Fruit fly (Drosophila melanogaster): ENCODE results near the gene Arl1.

Gene Arl1

dm6 chr3L:16004401-16005237 lies 21.7 kb downstream of the Arl1 start, which contains the start of the genes hzg and mRpS31 (continued):
- TF ChIP-seq hb (GFP tag; IDR thresholded peaks at IDR 0.05; ENCODE audit: partially characterized antibody) (no peak), Rx (GFP tag; IDR thresholded peaks at IDR 0.05) (no peak), Bdp1 (GFP tag; optimal IDR thresholded peaks at IDR 0.05) (peak; percentile 26), az2 (GFP tag; optimal IDR thresholded peaks at IDR 0.05) (peak; percentile 57), Hmr (GFP tag; optimal IDR thresholded peaks at IDR 0.05) (peak; percentile 64), CG2202 (tag; optimal IDR thresholded peaks at IDR 0.05) (no peak), ERR (GFP tag; optimal IDR thresholded peaks at IDR 0.05) (no peak), NFAT (GFP tag; IDR thresholded peaks at IDR 0.05) (no peak), CG32772 (GFP tag; IDR thresholded peaks at IDR 0.05) (no peak), CG2120 (GFP tag; optimal IDR thresholded peaks at IDR 0.05) (peak; percentile 80), Asciz (GFP tag; optimal IDR thresholded peaks at IDR 0.05) (no peak), C15 (GFP tag; IDR thresholded peaks at IDR 0.05) (no peak), wek (GFP tag; optimal IDR thresholded peaks at IDR 0.05) (no peak), HmgD (GFP tag; optimal IDR thresholded peaks at IDR 0.05) (no peak), pros (GFP tag; optimal IDR thresholded peaks at IDR 0.05) (no peak), Hmx (GFP tag; optimal IDR thresholded peaks at IDR 0.05) (peak; percentile 22), slbo (GFP tag; IDR thresholded peaks at IDR 0.05) (peak; percentile 65), Dref (GFP tag; IDR thresholded peaks at IDR 0.05) (no peak), MBD-R2 (GFP tag; IDR thresholded peaks at IDR 0.05) (peak; percentile 49; the same call in 1 of the 2 replicates), CG17568 (GFP tag; optimal IDR thresholded peaks at IDR 0.05) (peak; percentile 58), CG17612 (GFP tag; IDR thresholded peaks at IDR 0.05) (no peak), CG7556 (GFP tag; optimal IDR thresholded peaks at IDR 0.05) (peak; percentile 40), CG11456 (GFP tag; IDR thresholded peaks at IDR 0.05) (no peak), CG12744 (GFP tag; optimal IDR thresholded peaks at IDR 0.05) (peak; percentile 40), scrt (GFP tag; optimal IDR thresholded peaks at IDR 0.05) (peak; percentile 34), CG12219 (GFP tag; optimal IDR thresholded peaks at IDR 0.05) (no peak), CG7987 (GFP tag; optimal IDR thresholded peaks at IDR 0.05) (no peak), CG7928 (GFP tag; optimal IDR thresholded peaks at IDR 0.05) (no peak), disco-r (GFP tag; optimal IDR thresholded peaks at IDR 0.05) (no peak), gsb-n (tag; optimal IDR thresholded peaks at IDR 0.05) (peak; percentile 20), CG15601 (tag; optimal IDR thresholded peaks at IDR 0.05) (peak; percentile 20), zen (tag; optimal IDR thresholded peaks at IDR 0.05) (peak; percentile 39), gcm2 (GFP tag; optimal IDR thresholded peaks at IDR 0.05) (no peak), Side (GFP tag; optimal IDR thresholded peaks at IDR 0.05) (peak; percentile 39), CG18599 (GFP tag; optimal IDR thresholded peaks at IDR 0.05) (peak; percentile 49), CG1792 (GFP tag; optimal IDR thresholded peaks at IDR 0.05) (peak; percentile 13), CG1024 (GFP tag; IDR thresholded peaks at IDR 0.05) (no peak), chn (GFP tag; optimal IDR thresholded peaks at IDR 0.05) (peak; percentile 46), Ssrp (tag; optimal IDR thresholded peaks at IDR 0.05) (peak; percentile 55), twi (tag; optimal IDR thresholded peaks at IDR 0.05) (peak; percentile 28), CG4730 (GFP tag; IDR thresholded peaks at IDR 0.05) (no peak), Chrac-16 (GFP tag; optimal IDR thresholded peaks at IDR 0.05) (peak; percentile 60), CG11696 (GFP tag; IDR thresholded peaks at IDR 0.05) (no peak), CG9727 (GFP tag; optimal IDR thresholded peaks at IDR 0.05) (peak; percentile 35), Dip3 (GFP tag; optimal IDR thresholded peaks at IDR 0.05) (peak; percentile 20), oc (tag; optimal IDR thresholded peaks at IDR 0.05) (no peak), CG18764 (GFP tag; optimal IDR thresholded peaks at IDR 0.05) (peak; percentile 13), da (GFP tag; optimal IDR thresholded peaks at IDR 0.05) (no peak), HLH3B (GFP tag; IDR thresholded peaks at IDR 0.05) (no peak), Xrp1 (GFP tag; IDR thresholded peaks at IDR 0.05) (peak; percentile 52; the same call in 1 of the 2 replicates)
